Worm (Caenorhabditis elegans) whole organism, midembryonic: ENCODE measurements around the gene aat-8.

Source experiments
- cog-1 ChIP-seq: sonication (generic microtip); optimal IDR thresholded peaks from 2 replicates; lab custom pipeline; 2016; ENCODE audit warnings: missing genetic modification characterization, missing compliant biosample characterization
- flt-1 ChIP-seq: fragments of 200-800 bp; sonication (Bioruptor generic); IDR thresholded peaks from 2 replicates; pipeline ENCODE4 v1.3.6; 2022; ENCODE audit warnings: missing genetic modification characterization, missing compliant biosample characterization
- klf-2 ChIP-seq: fragments of 200-800 bp; sonication (Bioruptor generic); conservative IDR thresholded peaks from 2 replicates; pipeline ENCODE4 v1.3.6; 2022; ENCODE audit warnings: missing genetic modification reagents, missing genetic modification characterization, missing compliant biosample characterization
- med-1 ChIP-seq: sonication (generic microtip); optimal IDR thresholded peaks from 2 replicates; lab custom pipeline; 2017; ENCODE audit warnings: missing genetic modification characterization, mild to moderate bottlenecking, missing compliant biosample characterization, antibody characterized with exemption, missing genetic modification reagents; ENCODE audit not compliant: insufficient read depth
- ztf-23 ChIP-seq: fragments of 200-800 bp; sonication (Bioruptor generic); IDR thresholded peaks from 2 replicates; pipeline ENCODE4 v1.3.6; 2022; ENCODE audit warnings: missing genetic modification reagents, missing genetic modification characterization, missing compliant biosample characterization
- ztf-29 ChIP-seq: fragments of 200-800 bp; sonication (Bioruptor generic); IDR thresholded peaks from 2 replicates; pipeline ENCODE4 v1.3.6; 2022; ENCODE audit warnings: missing genetic modification reagents, missing genetic modification characterization, missing compliant biosample characterization

- TF ChIP-seq klf-2, result no peak
- TF ChIP-seq med-1 (GFP tag; lab: Kevin White, UChicago), result no peak
- no peak for TF ChIP-seq flt-1 (GFP tag; lab: Robert Waterston, UW)
- TF ChIP-seq ztf-23 (GFP tag; lab: Robert Waterston, UW), result no peak
- TF ChIP-seq cog-1 (tag; lab: Kevin White, UChicago), result no peak
- no peak for TF ChIP-seq ztf-29 (GFP tag; lab: Robert Waterston, UW)
Measured at ce11 chrIV:3914462-3914861, 49.6 kb upstream of the aat-8 start, which contains the start of gene F56D6.19.
